Worm (Caenorhabditis elegans) whole organism, L4/young adult: Measurements from ENCODE around the gene Y105C5A.13.

Source experiments
- dao-5 ChIP-seq: sonication (generic microtip); optimal IDR thresholded peaks from 2 replicates; lab custom pipeline; 2016; ENCODE audit warnings: missing genotype, missing genetic modification characterization, moderate library complexity, missing compliant biosample characterization
- him-1 ChIP-seq: sonication (generic microtip); optimal IDR thresholded peaks from 2 replicates; lab custom pipeline; 2016; ENCODE audit warnings: missing genotype, missing genetic modification reagents, missing genetic modification characterization, missing compliant biosample characterization

DNA sequence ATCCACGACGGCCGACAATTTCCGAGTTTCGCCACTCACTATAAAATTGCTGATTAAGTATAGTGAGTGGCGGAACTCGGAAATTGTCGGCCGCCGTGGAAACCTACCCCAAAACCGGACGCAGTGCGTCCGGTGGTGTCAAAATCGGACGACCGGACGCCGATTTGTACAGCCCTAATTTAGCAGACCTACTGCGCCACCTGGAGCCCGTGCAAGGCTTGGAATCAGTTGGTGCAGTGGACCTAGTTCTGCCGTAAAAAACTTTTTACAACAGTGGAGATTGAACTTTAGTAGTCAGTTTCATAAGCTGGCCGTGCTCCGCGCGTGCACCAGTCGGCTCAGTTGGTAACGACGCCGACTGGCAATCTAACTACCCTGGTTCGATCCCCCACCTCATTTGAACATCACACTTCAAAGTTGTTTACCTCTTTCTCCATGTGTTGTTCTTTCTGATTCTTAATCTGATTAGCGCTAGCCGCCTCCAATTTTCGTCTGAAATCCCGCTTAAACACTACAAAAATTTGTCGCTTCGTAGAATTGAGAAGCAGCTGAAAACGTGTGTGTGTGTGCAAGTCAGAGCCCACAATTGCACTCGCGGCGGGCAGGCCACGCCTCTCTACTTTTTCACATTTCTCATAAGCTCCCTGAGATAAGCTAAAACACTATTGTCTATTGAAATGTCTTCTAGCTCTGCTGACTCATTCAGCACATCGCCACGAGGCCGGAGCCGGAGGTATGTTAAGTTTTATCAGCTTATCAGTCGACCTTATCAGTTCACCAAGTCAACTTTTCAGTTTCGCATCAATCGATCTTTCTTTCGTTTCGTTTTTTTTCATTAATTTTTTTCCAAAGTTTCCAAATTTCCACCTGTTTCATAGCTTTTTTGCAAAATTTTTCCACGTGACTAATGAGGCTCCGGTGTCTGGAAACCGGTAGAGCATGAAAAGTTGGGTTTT, 47.8 kb downstream of the Y105C5A.13 start, which contains the start of gene Y105C5A.15:
- TF ChIP-seq dao-5 (no peak), him-1 (no peak)
